Worm (Caenorhabditis elegans): ENCODE data around the gene slc-25A18.2.

The slc-25A18.2 gene

DNA sequence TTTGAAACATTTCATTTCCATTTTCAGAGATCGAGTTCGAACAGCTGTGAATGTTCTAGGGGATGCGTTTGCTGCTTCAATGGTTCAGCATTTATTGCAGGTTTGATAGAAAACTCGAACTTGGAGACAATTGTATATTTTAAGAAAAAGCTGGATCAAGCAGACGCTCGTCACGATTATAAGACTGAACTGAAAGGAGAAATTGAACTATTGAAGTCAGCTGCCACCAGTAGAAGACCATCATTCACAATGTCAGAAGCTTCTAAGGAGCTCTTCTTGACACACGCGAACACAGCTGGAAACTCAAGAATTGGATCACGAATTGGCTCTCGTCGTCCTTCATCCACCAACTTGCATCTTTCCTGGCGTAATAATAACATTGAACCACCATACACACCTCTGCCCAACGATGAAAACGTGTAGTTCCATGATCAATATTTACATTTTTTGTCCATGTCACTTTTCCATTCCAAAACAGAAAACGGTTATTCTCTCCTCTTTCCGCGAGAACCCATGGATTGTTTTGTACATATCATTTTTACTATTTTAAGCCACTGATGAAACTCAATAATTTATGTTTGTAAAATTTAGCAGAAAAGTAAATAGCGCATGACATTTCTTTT is 31.1 kb downstream of the slc-25A18.2 start (continued):
- no peak for TF ChIP-seq F55B11.4 (tag; optimal IDR thresholded peaks at IDR 0.05; ENCODE audit: borderline replicate concordance, insufficient read depth)
- no peak for TF ChIP-seq F37B4.10 (GFP tag; IDR thresholded peaks at IDR 0.05)
- no peak for TF ChIP-seq K11D2.4 (GFP tag; IDR thresholded peaks at IDR 0.05)

ce11 chrIV:7506711-7507110 is 31.9 kb downstream of the slc-25A18.2 start:
- TF ChIP-seq snpc-4 (GFP tag; optimal IDR thresholded peaks at IDR 0.05) (no peak), snpc-4 (tag; optimal IDR thresholded peaks at IDR 0.05) (no peak), chd-7 (tag; optimal IDR thresholded peaks at IDR 0.05) (no peak), ztf-26 (tag; optimal IDR thresholded peaks at IDR 0.05) (no peak), ets-4 (GFP tag; optimal IDR thresholded peaks at IDR 0.05) (peak; percentile 5), egl-18 (GFP tag; IDR thresholded peaks at IDR 0.05) (no peak), pha-4 (tag; optimal IDR thresholded peaks at IDR 0.05) (no peak), K11D2.4 (GFP tag; IDR thresholded peaks at IDR 0.05) (no peak), lsl-1 (GFP tag; optimal IDR thresholded peaks at IDR 0.05) (no peak), hmg-1.2 (GFP tag; IDR thresholded peaks at IDR 0.05) (0 out of 2 replicates have a peak, but pooled peaks have one; percentile 6), Y53G8AR.9 (GFP tag; conservative IDR thresholded peaks at IDR 0.05) (0 out of 2 replicates have a peak, but pooled peaks have one; percentile 46), ceh-58 (GFP tag; IDR thresholded peaks at IDR 0.05) (no peak), tbx-9 (tag; optimal IDR thresholded peaks at IDR 0.05; ENCODE audit: borderline replicate concordance) (no peak), pbrm-1 (GFP tag; IDR thresholded peaks at IDR 0.05) (0 out of 2 replicates have a peak, but pooled peaks have one; percentile 25), F52B5.7 (tag; optimal IDR thresholded peaks at IDR 0.05) (no peak), madf-6 (GFP tag; IDR thresholded peaks at IDR 0.05) (0 out of 2 replicates have a peak, but pooled peaks have one; percentile 9), rec-8 (tag; optimal IDR thresholded peaks at IDR 0.05) (no peak), mxl-1 (tag; optimal IDR thresholded peaks at IDR 0.05) (no peak), lsy-27 (tag; optimal IDR thresholded peaks at IDR 0.05; ENCODE audit: borderline replicate concordance, insufficient read depth) (no peak), lin-26 (GFP tag; IDR thresholded peaks at IDR 0.05) (no peak), ccch-3 (GFP tag; optimal IDR thresholded peaks at IDR 0.05) (no peak)

DNA sequence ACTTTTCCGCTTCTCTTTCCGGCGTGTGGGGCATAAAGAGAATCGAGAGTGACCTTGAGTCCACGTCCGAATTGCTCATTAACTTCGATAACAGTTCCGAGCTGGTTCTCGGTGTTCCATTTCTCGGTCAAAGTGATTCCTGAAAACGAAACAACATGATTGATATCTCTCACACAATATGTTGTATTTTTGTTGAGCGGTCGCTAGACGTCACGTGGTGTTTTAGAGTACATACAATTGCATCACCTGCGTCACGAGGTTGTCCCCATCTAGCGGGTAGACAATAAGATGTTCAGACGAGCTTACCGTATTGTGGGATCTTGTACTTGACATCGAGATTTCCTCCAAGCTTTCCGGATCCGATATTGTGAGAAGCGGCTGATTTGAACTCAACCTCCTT is 32.5 kb downstream of the slc-25A18.2 start:
- TF ChIP-seq Y67H2A.10 (GFP tag; conservative IDR thresholded peaks at IDR 0.05) (0 out of 2 replicates have a peak, but pooled peaks have one; percentile 51), lin-54 (GFP tag; optimal IDR thresholded peaks at IDR 0.05) (peak; percentile 21), unc-62 (GFP tag; optimal IDR thresholded peaks at IDR 0.05) (no peak), hmg-1.2 (GFP tag; IDR thresholded peaks at IDR 0.05) (no peak), cebp-1 (GFP tag; IDR thresholded peaks at IDR 0.05) (no peak), cebp-1 (tag; optimal IDR thresholded peaks at IDR 0.05) (peak; percentile 57), tbx-9 (tag; optimal IDR thresholded peaks at IDR 0.05; ENCODE audit: borderline replicate concordance) (no peak), ZK185.1 (tag; optimal IDR thresholded peaks at IDR 0.05; ENCODE audit: poor library complexity, severe bottlenecking) (peak; percentile 54), Y53G8AR.9 (GFP tag; conservative IDR thresholded peaks at IDR 0.05) (peak; percentile 47; the same call in 1 of the 2 replicates), lsl-1 (GFP tag; optimal IDR thresholded peaks at IDR 0.05) (no peak), ceh-40 (GFP tag; IDR thresholded peaks at IDR 0.05) (0 out of 2 replicates have a peak, but pooled peaks have one; percentile 62), pbrm-1 (GFP tag; IDR thresholded peaks at IDR 0.05) (peak; percentile 37; the same call in 1 of the 2 replicates), madf-3 (GFP tag; IDR thresholded peaks at IDR 0.05) (0 out of 2 replicates have a peak, but pooled peaks have one; percentile 54), tlf-1 (GFP tag; optimal IDR thresholded peaks at IDR 0.05) (no peak), sptf-2 (GFP tag; optimal IDR thresholded peaks at IDR 0.05) (peak; percentile 0), lin-40 (tag; optimal IDR thresholded peaks at IDR 0.05) (peak; percentile 35)

Measured in whole organism, young adult.